Worm (Caenorhabditis elegans): ENCODE results near the gene sre-20.

DNA sequence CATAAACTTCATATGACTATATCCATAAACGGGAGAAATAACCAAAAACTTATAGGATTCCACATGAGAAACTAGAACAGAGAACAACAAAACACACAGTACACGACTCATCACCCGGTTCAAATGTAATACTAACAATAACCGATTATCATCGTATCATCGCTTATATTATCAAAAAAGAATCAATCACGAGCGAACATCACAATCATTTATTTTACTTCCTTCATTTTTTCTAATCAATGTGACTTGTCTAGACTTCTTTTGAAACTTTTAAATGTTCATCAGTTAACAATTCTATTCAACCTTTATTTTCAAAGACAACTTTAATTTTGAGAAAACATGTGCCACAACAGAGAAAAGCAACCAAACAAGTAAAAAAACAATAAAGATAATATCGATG is 10.4 kb upstream of the sre-20 start, which contains the start of gene ugt-4:
- TF ChIP-seq unc-39 (tag; optimal IDR thresholded peaks at IDR 0.05) (no peak), nhr-25 (tag; optimal IDR thresholded peaks at IDR 0.05) (no peak), aly-2 (tag; optimal IDR thresholded peaks at IDR 0.05) (no peak), nhr-77 (tag; optimal IDR thresholded peaks at IDR 0.05) (no peak), unc-62 (GFP tag; optimal IDR thresholded peaks at IDR 0.05) (no peak), ama-1 (optimal IDR thresholded peaks at IDR 0.05) (no peak), lsy-2 (tag; optimal IDR thresholded peaks at IDR 0.05) (no peak), lin-39 (tag; optimal IDR thresholded peaks at IDR 0.05) (no peak), nhr-10 (tag; optimal IDR thresholded peaks at IDR 0.05) (no peak), nhr-11 (tag; optimal IDR thresholded peaks at IDR 0.05) (no peak), nhr-12 (tag; optimal IDR thresholded peaks at IDR 0.05) (no peak)

Measured in whole organism, L2 larva.